Worm (Caenorhabditis elegans): ENCODE results near the gene F58B4.6.

F58B4.6 gene

ce11 chrV:10894601-10895000 is 30.2 kb upstream of the F58B4.6 start, which contains the start of the genes F32D8.14 and F32D8.5 (continued):
- TF ChIP-seq dve-1 (tag; optimal IDR thresholded peaks at IDR 0.05) (peak; percentile 40), ceh-19 (GFP tag; optimal IDR thresholded peaks at IDR 0.05) (no peak), pha-4 (tag; optimal IDR thresholded peaks at IDR 0.05) (no peak), ceh-31 (tag; optimal IDR thresholded peaks at IDR 0.05) (peak; percentile 92), elt-2 (tag; optimal IDR thresholded peaks at IDR 0.05) (peak; percentile 47), ceh-18 (tag; optimal IDR thresholded peaks at IDR 0.05) (no peak), ama-1 (optimal IDR thresholded peaks at IDR 0.05) (no peak), ets-4 (tag; optimal IDR thresholded peaks at IDR 0.05) (peak; percentile 76), unc-86 (tag; optimal IDR thresholded peaks at IDR 0.05) (no peak), hlh-30 (tag; optimal IDR thresholded peaks at IDR 0.05; ENCODE audit: insufficient read depth) (no peak), dmd-4 (tag; optimal IDR thresholded peaks at IDR 0.05; ENCODE audit: borderline replicate concordance) (no peak), ttx-3 (tag; optimal IDR thresholded peaks at IDR 0.05) (no peak), lim-6 (tag; optimal IDR thresholded peaks at IDR 0.05) (no peak), fkh-6 (tag; optimal IDR thresholded peaks at IDR 0.05) (peak; percentile 0), npax-4 (tag; optimal IDR thresholded peaks at IDR 0.05) (no peak), rnt-1 (tag; optimal IDR thresholded peaks at IDR 0.05) (peak; percentile 45), unc-55 (GFP tag; optimal IDR thresholded peaks at IDR 0.05) (peak; percentile 16), mec-3 (tag; optimal IDR thresholded peaks at IDR 0.05; ENCODE audit: borderline replicate concordance) (no peak), pag-3 (tag; optimal IDR thresholded peaks at IDR 0.05; ENCODE audit: borderline replicate concordance) (no peak), odd-2 (tag; optimal IDR thresholded peaks at IDR 0.05) (no peak), nhr-232 (tag; optimal IDR thresholded peaks at IDR 0.05) (no peak), ceh-2 (tag; optimal IDR thresholded peaks at IDR 0.05) (peak; percentile 75), pqm-1 (tag; optimal IDR thresholded peaks at IDR 0.05) (no peak), tbx-7 (tag; optimal IDR thresholded peaks at IDR 0.05) (peak; percentile 66), che-1 (tag; optimal IDR thresholded peaks at IDR 0.05) (no peak), hlh-15 (tag; optimal IDR thresholded peaks at IDR 0.05) (no peak), unc-42 (tag; optimal IDR thresholded peaks at IDR 0.05) (peak; percentile 59), fkh-10 (GFP tag; optimal IDR thresholded peaks at IDR 0.05) (no peak)

- TF ChIP-seq pax-1 (tag; optimal IDR thresholded peaks at IDR 0.05) (no peak), ceh-48 (tag; optimal IDR thresholded peaks at IDR 0.05) (no peak), ceh-31 (tag; optimal IDR thresholded peaks at IDR 0.05) (no peak), F13H6.1 (tag; optimal IDR thresholded peaks at IDR 0.05) (no peak), unc-86 (tag; optimal IDR thresholded peaks at IDR 0.05) (no peak), pha-4 (tag; optimal IDR thresholded peaks at IDR 0.05) (no peak), K02D7.2 (tag; optimal IDR thresholded peaks at IDR 0.05) (no peak), unc-55 (GFP tag; optimal IDR thresholded peaks at IDR 0.05) (no peak), ceh-18 (tag; optimal IDR thresholded peaks at IDR 0.05) (no peak), C08G9.2 (tag; optimal IDR thresholded peaks at IDR 0.05) (no peak), fkh-6 (tag; optimal IDR thresholded peaks at IDR 0.05) (no peak), lin-11 (tag; optimal IDR thresholded peaks at IDR 0.05) (no peak), odd-2 (tag; optimal IDR thresholded peaks at IDR 0.05) (no peak), eyg-1 (tag; optimal IDR thresholded peaks at IDR 0.05) (no peak), hlh-8 (tag; optimal IDR thresholded peaks at IDR 0.05) (no peak), hlh-30 (tag; optimal IDR thresholded peaks at IDR 0.05; ENCODE audit: insufficient read depth) (no peak), T23F11.4 (GFP tag; optimal IDR thresholded peaks at IDR 0.05) (no peak), dve-1 (tag; optimal IDR thresholded peaks at IDR 0.05) (no peak), rnt-1 (tag; optimal IDR thresholded peaks at IDR 0.05) (no peak)
These were observed 28.5 kb upstream of the F58B4.6 start, which contains the start of gene F32D8.13 for ce11 chrV:10896295-10896694. Gene F32D8.13 (minus strand): TSS chrV:10896543.

ce11 chrV:10896706-10897105 is 28.1 kb upstream of the F58B4.6 start:
- TF ChIP-seq hlh-8 (tag; optimal IDR thresholded peaks at IDR 0.05) = no peak
- no peak for TF ChIP-seq T23F11.4 (GFP tag; optimal IDR thresholded peaks at IDR 0.05)
- TF ChIP-seq rnt-1 (tag; optimal IDR thresholded peaks at IDR 0.05) = no peak
- no peak for TF ChIP-seq ceh-19 (GFP tag; optimal IDR thresholded peaks at IDR 0.05)

ce11 chrV:10897106-10897171 is 27.9 kb upstream of the F58B4.6 start, which contains the start of gene sec-61.G:
Gene sec-61.G (minus strand): TSS chrV:10897143.
- TF ChIP-seq pqm-1 (tag; optimal IDR thresholded peaks at IDR 0.05) (no peak), ceh-19 (GFP tag; optimal IDR thresholded peaks at IDR 0.05) (no peak), mec-3 (tag; optimal IDR thresholded peaks at IDR 0.05; ENCODE audit: borderline replicate concordance) (no peak), ceh-34 (tag; optimal IDR thresholded peaks at IDR 0.05) (no peak), gmeb-2 (tag; optimal IDR thresholded peaks at IDR 0.05) (no peak)
